Worm (Caenorhabditis elegans): ENCODE results near the gene Y54F10AM.6.

Y54F10AM.6 gene

ce11 chrIII:2508518-2508917 lies at the start of gene Y54F10AM.6:
TSS of gene Y54F10AM.6 (plus strand) at chrIII:2508818.
- TF ChIP-seq flt-1 (GFP tag; IDR thresholded peaks at IDR 0.05): no peak

- TF ChIP-seq flt-1 (GFP tag; IDR thresholded peaks at IDR 0.05): no peak
- TF ChIP-seq cog-1 (tag; optimal IDR thresholded peaks at IDR 0.05): no peak
- TF ChIP-seq ztf-23 (GFP tag; IDR thresholded peaks at IDR 0.05): no peak
- TF ChIP-seq klf-2 (GFP tag; conservative IDR thresholded peaks at IDR 0.05): no peak
- no peak for TF ChIP-seq tab-1 (GFP tag; IDR thresholded peaks at IDR 0.05)
- no peak for TF ChIP-seq med-1 (GFP tag; optimal IDR thresholded peaks at IDR 0.05; ENCODE audit: insufficient read depth)
- TF ChIP-seq ztf-29 (GFP tag; IDR thresholded peaks at IDR 0.05): no peak
- no peak for TF ChIP-seq ref-1 (GFP tag; conservative IDR thresholded peaks at IDR 0.05)
These were observed 40.4 kb upstream of the Y54F10AM.6 start, which contains the start of the genes E02H9.9 and E02H9.1 for ce11 chrIII:2468202-2468601. TSS of gene E02H9.9 (minus strand) at chrIII:2468302. TSS of gene E02H9.1 (plus strand) at chrIII:2468486.

- no peak for TF ChIP-seq T22C8.4 (GFP tag; IDR thresholded peaks at IDR 0.05)
- TF ChIP-seq ref-1 (GFP tag; conservative IDR thresholded peaks at IDR 0.05): no peak
- TF ChIP-seq med-1 (GFP tag; optimal IDR thresholded peaks at IDR 0.05; ENCODE audit: insufficient read depth): no peak
- TF ChIP-seq ztf-23 (GFP tag; IDR thresholded peaks at IDR 0.05): 0 out of 2 replicates have a peak, but pooled peaks have one; percentile 20
- TF ChIP-seq flt-1 (GFP tag; IDR thresholded peaks at IDR 0.05): peak; percentile 78
- no peak for TF ChIP-seq tab-1 (GFP tag; IDR thresholded peaks at IDR 0.05)
- TF ChIP-seq klf-2 (GFP tag; conservative IDR thresholded peaks at IDR 0.05): no peak
- TF ChIP-seq ztf-29 (GFP tag; IDR thresholded peaks at IDR 0.05): no peak
- TF ChIP-seq cog-1 (tag; optimal IDR thresholded peaks at IDR 0.05): no peak
These were observed 36.8 kb upstream of the Y54F10AM.6 start for ce11 chrIII:2471855-2472254.

- TF ChIP-seq cog-1 (tag; optimal IDR thresholded peaks at IDR 0.05) (no peak), flt-1 (GFP tag; IDR thresholded peaks at IDR 0.05) (no peak), klf-2 (GFP tag; conservative IDR thresholded peaks at IDR 0.05) (no peak), ref-1 (GFP tag; conservative IDR thresholded peaks at IDR 0.05) (no peak), ztf-23 (GFP tag; IDR thresholded peaks at IDR 0.05) (no peak), med-1 (GFP tag; optimal IDR thresholded peaks at IDR 0.05; ENCODE audit: insufficient read depth) (no peak), tab-1 (GFP tag; IDR thresholded peaks at IDR 0.05) (no peak), T22C8.4 (GFP tag; IDR thresholded peaks at IDR 0.05) (no peak), ztf-29 (GFP tag; IDR thresholded peaks at IDR 0.05) (no peak)
These were observed 35.1 kb upstream of the Y54F10AM.6 start, which contains the start of gene smg-6 for ce11 chrIII:2473554-2473953. TSS of gene smg-6 (plus strand) at chrIII:2473854.

ce11 chrIII:2474781-2475180 lies 33.8 kb upstream of the Y54F10AM.6 start:
- no peak for TF ChIP-seq flt-1 (GFP tag; IDR thresholded peaks at IDR 0.05)
- TF ChIP-seq ref-1 (GFP tag; conservative IDR thresholded peaks at IDR 0.05): no peak
- TF ChIP-seq cog-1 (tag; optimal IDR thresholded peaks at IDR 0.05): no peak
- no peak for TF ChIP-seq klf-2 (GFP tag; conservative IDR thresholded peaks at IDR 0.05)
- TF ChIP-seq ztf-29 (GFP tag; IDR thresholded peaks at IDR 0.05): no peak
- no peak for TF ChIP-seq ztf-23 (GFP tag; IDR thresholded peaks at IDR 0.05)
- no peak for TF ChIP-seq T22C8.4 (GFP tag; IDR thresholded peaks at IDR 0.05)
- TF ChIP-seq med-1 (GFP tag; optimal IDR thresholded peaks at IDR 0.05; ENCODE audit: insufficient read depth): no peak
- TF ChIP-seq tab-1 (GFP tag; IDR thresholded peaks at IDR 0.05): no peak

ce11 chrIII:2477303-2477702 lies 31.3 kb upstream of the Y54F10AM.6 start:
- TF ChIP-seq ztf-29 (GFP tag; IDR thresholded peaks at IDR 0.05) (no peak), tab-1 (GFP tag; IDR thresholded peaks at IDR 0.05) (no peak), klf-2 (GFP tag; conservative IDR thresholded peaks at IDR 0.05) (no peak), med-1 (GFP tag; optimal IDR thresholded peaks at IDR 0.05; ENCODE audit: insufficient read depth) (no peak), ztf-23 (GFP tag; IDR thresholded peaks at IDR 0.05) (no peak), cog-1 (tag; optimal IDR thresholded peaks at IDR 0.05) (no peak)

- TF ChIP-seq flt-1 (GFP tag; IDR thresholded peaks at IDR 0.05) (no peak), T22C8.4 (GFP tag; IDR thresholded peaks at IDR 0.05) (peak; percentile 70), klf-2 (GFP tag; conservative IDR thresholded peaks at IDR 0.05) (no peak)
These were observed 30.0 kb upstream of the Y54F10AM.6 start for ce11 chrIII:2478605-2479004.

- TF ChIP-seq cog-1 (tag; optimal IDR thresholded peaks at IDR 0.05) (no peak), med-1 (GFP tag; optimal IDR thresholded peaks at IDR 0.05; ENCODE audit: insufficient read depth) (no peak), ref-1 (GFP tag; conservative IDR thresholded peaks at IDR 0.05) (no peak), T22C8.4 (GFP tag; IDR thresholded peaks at IDR 0.05) (no peak), flt-1 (GFP tag; IDR thresholded peaks at IDR 0.05) (no peak), klf-2 (GFP tag; conservative IDR thresholded peaks at IDR 0.05) (no peak), ztf-23 (GFP tag; IDR thresholded peaks at IDR 0.05) (no peak), ztf-29 (GFP tag; IDR thresholded peaks at IDR 0.05) (no peak), tab-1 (GFP tag; IDR thresholded peaks at IDR 0.05) (no peak)
These were observed 26.4 kb upstream of the Y54F10AM.6 start for ce11 chrIII:2482171-2482570.

ce11 chrIII:2482754-2483153 lies 25.9 kb upstream of the Y54F10AM.6 start:
- TF ChIP-seq klf-2 (GFP tag; conservative IDR thresholded peaks at IDR 0.05) (no peak), ztf-23 (GFP tag; IDR thresholded peaks at IDR 0.05) (no peak), tab-1 (GFP tag; IDR thresholded peaks at IDR 0.05) (no peak), T22C8.4 (GFP tag; IDR thresholded peaks at IDR 0.05) (peak; percentile 73)

- TF ChIP-seq ztf-23 (GFP tag; IDR thresholded peaks at IDR 0.05) (no peak), T22C8.4 (GFP tag; IDR thresholded peaks at IDR 0.05) (no peak), flt-1 (GFP tag; IDR thresholded peaks at IDR 0.05) (no peak), ztf-29 (GFP tag; IDR thresholded peaks at IDR 0.05) (no peak), klf-2 (GFP tag; conservative IDR thresholded peaks at IDR 0.05) (no peak), ref-1 (GFP tag; conservative IDR thresholded peaks at IDR 0.05) (no peak), cog-1 (tag; optimal IDR thresholded peaks at IDR 0.05) (no peak), tab-1 (GFP tag; IDR thresholded peaks at IDR 0.05) (no peak), med-1 (GFP tag; optimal IDR thresholded peaks at IDR 0.05; ENCODE audit: insufficient read depth) (no peak)
These were observed 21.4 kb upstream of the Y54F10AM.6 start, which contains the start of gene Y54F10AL.1 for ce11 chrIII:2487046-2487760. TSS of gene Y54F10AL.1 (plus strand) at chrIII:2487710.
